Worm (Caenorhabditis elegans) whole organism, L2 larva: ENCODE results near the gene fbxl-2.

ENCODE experiments used
- R02D3.7 ChIP-seq: fragments of 150-350 bp; optimal IDR thresholded peaks from 2 replicates; lab custom pipeline; 2014; ENCODE audit warnings: missing biosample characterization, missing genetic modification characterization
- Y55F3AM.14 ChIP-seq: fragments of 200-800 bp; sonication (Bioruptor generic); optimal IDR thresholded peaks from 2 replicates; lab custom pipeline; 2018; ENCODE audit warnings: mild to moderate bottlenecking, missing genetic modification characterization, missing compliant biosample characterization
- aly-2 ChIP-seq: fragments of 150-350 bp; optimal IDR thresholded peaks from 2 replicates; lab custom pipeline; 2014; ENCODE audit warnings: missing biosample characterization, missing genetic modification characterization
- ama-1 ChIP-seq: fragments of 150-350 bp; optimal IDR thresholded peaks from 2 replicates; lab custom pipeline; 2018; ENCODE audit warnings: inconsistent platforms
- ceh-82 ChIP-seq: fragments of 150-350 bp; optimal IDR thresholded peaks from 2 replicates; lab custom pipeline; 2014; ENCODE audit warnings: missing biosample characterization, missing genetic modification characterization
- egl-27 ChIP-seq: sonication (generic microtip); optimal IDR thresholded peaks from 3 replicates; lab custom pipeline; 2017; ENCODE audit warnings: missing biosample characterization, missing genetic modification reagents, missing genetic modification characterization
- elt-1 ChIP-seq: fragments of 150-350 bp; optimal IDR thresholded peaks from 2 replicates; lab custom pipeline; 2014; ENCODE audit warnings: missing biosample characterization, missing genetic modification characterization
- lsy-2 ChIP-seq, 2 experiments: fragments of 150-350 bp in 1 of 2; sonication (generic microtip) in 1 of 2; optimal IDR thresholded peaks; 2 replicates each; lab custom pipeline; 2014 to 2017; ENCODE audit warnings: missing biosample characterization in 2 of 2, missing genetic modification characterization in 2 of 2
- nhr-10 ChIP-seq: sonication (generic microtip); optimal IDR thresholded peaks from 2 replicates; lab custom pipeline; 2017; ENCODE audit warnings: missing biosample characterization, missing genetic modification characterization
- nhr-11 ChIP-seq: fragments of 150-350 bp; optimal IDR thresholded peaks from 2 replicates; lab custom pipeline; 2014; ENCODE audit warnings: missing biosample characterization, missing genetic modification characterization
- nhr-237 ChIP-seq: fragments of 150-350 bp; optimal IDR thresholded peaks from 2 replicates; lab custom pipeline; 2014; ENCODE audit warnings: missing biosample characterization, missing genetic modification characterization
- nhr-77 ChIP-seq: fragments of 150-350 bp; optimal IDR thresholded peaks from 2 replicates; lab custom pipeline; 2014; ENCODE audit warnings: missing biosample characterization, missing genetic modification characterization
- sem-4 ChIP-seq: fragments of 150-350 bp; optimal IDR thresholded peaks from 2 replicates; lab custom pipeline; 2014; ENCODE audit warnings: missing biosample characterization, missing genetic modification reagents, missing genetic modification characterization

DNA sequence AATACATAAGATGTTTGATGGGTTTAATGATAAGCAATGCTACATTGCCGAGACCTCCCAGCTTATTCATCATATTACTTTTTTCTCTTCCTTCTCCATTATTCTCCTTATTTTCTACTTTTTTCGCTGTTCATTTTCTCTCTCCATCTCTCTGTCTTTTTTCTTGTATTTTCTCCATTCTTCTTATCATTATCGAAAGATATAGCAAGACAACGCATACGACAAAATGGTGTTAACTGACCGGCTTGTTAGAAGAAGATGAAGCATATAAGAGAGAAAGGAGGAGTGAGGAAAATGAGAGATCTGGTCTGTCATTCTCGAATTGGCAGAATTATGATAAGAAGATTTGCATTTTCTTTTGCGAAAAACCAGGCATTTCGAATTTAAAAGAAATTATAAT lies 9.8 kb downstream of the fbxl-2 start:
- TF ChIP-seq ama-1 (lab: Kevin White, UChicago) (no peak), elt-1 (no peak), sem-4 (no peak), nhr-237 (tag; lab: Kevin White, UChicago) (no peak), aly-2 (tag; lab: Kevin White, UChicago) (no peak), nhr-77 (tag; lab: Kevin White, UChicago) (no peak), nhr-11 (tag; lab: Kevin White, UChicago) (no peak), lsy-2 (tag; optimal IDR thresholded peaks at IDR 0.05; lab: Kevin White, UChicago) (no peak), R02D3.7 (tag; lab: Kevin White, UChicago) (no peak), Y55F3AM.14 (GFP tag; lab: Kevin White, UChicago) (no peak), ceh-82 (no peak), nhr-10 (no peak), egl-27 (tag; lab: Kevin White, UChicago) (no peak)
